Worm (Caenorhabditis elegans): Measurements from ENCODE around the gene itr-1.

DNA sequence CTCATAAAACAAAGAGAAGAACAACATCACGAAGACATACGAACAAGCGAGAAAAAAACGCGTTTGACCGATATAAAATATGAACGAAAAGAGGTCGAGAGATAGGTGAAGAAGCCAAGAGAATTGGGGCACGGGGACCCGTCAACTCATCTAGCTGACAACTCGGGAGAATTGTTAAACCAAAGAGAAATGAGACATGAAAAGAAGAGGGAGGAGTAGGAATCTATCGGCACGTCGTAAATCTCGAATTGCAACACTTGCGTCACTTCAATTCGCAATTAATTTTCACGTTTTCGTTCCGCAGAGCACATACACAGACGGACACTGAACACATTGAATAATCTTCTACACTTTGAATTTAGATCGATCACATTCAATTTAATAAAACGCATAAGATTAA is 48.6 kb downstream of the itr-1 start:
- TF ChIP-seq W03F9.2 (tag; optimal IDR thresholded peaks at IDR 0.05) (no peak), him-1 (tag; optimal IDR thresholded peaks at IDR 0.05) (no peak)
